Fruit fly (Drosophila melanogaster) whole organism: Measurements from ENCODE around the gene CG31087.

Source experiments
- CG8478 ChIP-seq: fragments of >200 bp; optimal IDR thresholded peaks from 2 replicates; lab custom pipeline; 2018; ENCODE audit warnings: inconsistent platforms
- pan ChIP-seq: fragments of >200 bp; optimal IDR thresholded peaks from 2 replicates; lab custom pipeline; 2017
- psq ChIP-seq: fragments of >200 bp; optimal IDR thresholded peaks from 2 replicates; lab custom pipeline; 2017

dm6 chr3R:25303857-25304440, 9.7 kb downstream of the CG31087 start, which contains the start of gene CG31436:
- TF ChIP-seq CG8478 (lab: Kevin White, UChicago) (no peak), psq (lab: Kevin White, UChicago) (no peak), pan (lab: Kevin White, UChicago) (no peak)
